Fruit fly (Drosophila melanogaster) whole organism, embryonic: ENCODE results near the gene CG9302.

Experiments
- Bgb ChIP-seq: fragments of 200-800 bp; sonication (Bioruptor generic); IDR thresholded peaks from 2 replicates; pipeline ENCODE4 v1.3.6; 2022; ENCODE audit warnings: missing biosample characterization, missing genetic modification characterization; ENCODE audit not compliant: partially characterized antibody
- Bteb2 ChIP-seq: fragments of 200-800 bp; sonication (Bioruptor generic); optimal IDR thresholded peaks from 2 replicates; lab custom pipeline; 2016; ENCODE audit warnings: missing biosample characterization, missing genetic modification characterization
- CG12219 ChIP-seq: fragments of 200-800 bp; sonication (Bioruptor generic); optimal IDR thresholded peaks from 3 replicates; lab custom pipeline; 2018; ENCODE audit warnings: missing biosample characterization, mild to moderate bottlenecking, missing genetic modification characterization
- CG12769 ChIP-seq: fragments of 200-800 bp; sonication (Bioruptor generic); optimal IDR thresholded peaks from 2 replicates; lab custom pipeline; 2019; ENCODE audit warnings: missing biosample characterization, mild to moderate bottlenecking, missing genetic modification characterization, moderate library complexity
- CG12942 ChIP-seq: fragments of 200-800 bp; sonication (Bioruptor generic); optimal IDR thresholded peaks from 3 replicates; lab custom pipeline; 2016; ENCODE audit warnings: missing biosample characterization, missing genetic modification characterization
- CG13287 ChIP-seq: fragments of 200-800 bp; sonication (Bioruptor generic); IDR thresholded peaks from 2 replicates; pipeline ENCODE4 v1.3.6; 2022; ENCODE audit warnings: missing biosample characterization, missing genetic modification characterization; ENCODE audit not compliant: partially characterized antibody
- CG13624 ChIP-seq: fragments of 200-800 bp; sonication (Bioruptor generic); optimal IDR thresholded peaks from 2 replicates; lab custom pipeline; 2016; ENCODE audit warnings: missing biosample characterization, missing genetic modification characterization
- CG17829 ChIP-seq: fragments of 200-800 bp; optimal IDR thresholded peaks from 2 replicates; lab custom pipeline; 2019; ENCODE audit warnings: missing biosample characterization, mild to moderate bottlenecking, missing genetic modification characterization, moderate library complexity
- CG18011 ChIP-seq: fragments of 200-800 bp; sonication (Bioruptor generic); optimal IDR thresholded peaks from 2 replicates; lab custom pipeline; 2017; ENCODE audit warnings: missing biosample characterization, missing genetic modification characterization, mild to moderate bottlenecking, moderate library complexity, missing genotype
- CG18599 ChIP-seq: fragments of 200-800 bp; sonication (Bioruptor generic); optimal IDR thresholded peaks from 3 replicates; lab custom pipeline; 2017; ENCODE audit warnings: missing biosample characterization, missing genetic modification characterization, mild to moderate bottlenecking, moderate library complexity, missing genetic modification reagents
- CG2199 ChIP-seq: fragments of 200-800 bp; sonication (Bioruptor generic); IDR thresholded peaks from 3 replicates; pipeline ENCODE4 v1.3.6; 2022; ENCODE audit warnings: missing biosample characterization, missing genetic modification characterization
- CG30403 ChIP-seq: fragments of 200-800 bp; sonication (Bioruptor generic); optimal IDR thresholded peaks from 3 replicates; lab custom pipeline; 2016; ENCODE audit warnings: missing biosample characterization, missing genetic modification characterization
- CG33213 ChIP-seq: fragments of 200-800 bp; sonication (Bioruptor generic); optimal IDR thresholded peaks from 3 replicates; lab custom pipeline; 2016; ENCODE audit warnings: missing biosample characterization, missing genetic modification characterization
- CG34224 ChIP-seq: fragments of 200-800 bp; sonication (Bioruptor generic); IDR thresholded peaks from 3 replicates; pipeline ENCODE4 v1.3.6; 2022; ENCODE audit warnings: missing biosample characterization, missing genetic modification characterization; ENCODE audit not compliant: partially characterized antibody
- CG3847 ChIP-seq: fragments of 200-800 bp; sonication (Bioruptor generic); IDR thresholded peaks from 2 replicates; pipeline ENCODE4 v1.3.6; 2022; ENCODE audit warnings: missing biosample characterization, missing genetic modification characterization
- CG4617 ChIP-seq: fragments of 200-800 bp; sonication (Bioruptor generic); optimal IDR thresholded peaks from 3 replicates; lab custom pipeline; 2016; ENCODE audit warnings: missing biosample characterization, missing genetic modification characterization, borderline replicate concordance
- CG6765 ChIP-seq: fragments of 200-800 bp; sonication (Bioruptor generic); optimal IDR thresholded peaks from 3 replicates; lab custom pipeline; 2017; ENCODE audit warnings: missing biosample characterization, mild to moderate bottlenecking, missing genetic modification characterization
- CG7271 ChIP-seq: fragments of 200-800 bp; sonication (Bioruptor generic); optimal IDR thresholded peaks from 2 replicates; lab custom pipeline; 2018; ENCODE audit warnings: missing biosample characterization, mild to moderate bottlenecking, missing genetic modification characterization, moderate library complexity
- CG7745 ChIP-seq: fragments of 200-800 bp; sonication (Bioruptor generic); optimal IDR thresholded peaks from 2 replicates; lab custom pipeline; 2018; ENCODE audit warnings: missing biosample characterization, mild to moderate bottlenecking, missing genetic modification characterization, moderate library complexity
- CG7786 ChIP-seq: fragments of 200-800 bp; sonication (Bioruptor generic); optimal IDR thresholded peaks from 2 replicates; lab custom pipeline; 2016; ENCODE audit warnings: missing biosample characterization, missing genetic modification characterization
- CG8290 ChIP-seq, 3 experiments: fragments of 200-800 bp; sonication (Bioruptor generic); optimal IDR thresholded peaks; 2 replicates each; lab custom pipeline; 2016 to 2019; ENCODE audit warnings: missing biosample characterization in 3 of 3, missing genetic modification characterization in 3 of 3, mild to moderate bottlenecking in 2 of 3, moderate library complexity in 1 of 3
- Camta ChIP-seq: fragments of 200-800 bp; sonication (Bioruptor generic); optimal IDR thresholded peaks from 2 replicates; lab custom pipeline; 2016; ENCODE audit warnings: missing biosample characterization, missing genetic modification characterization
- Eip74EF ChIP-seq, 2 experiments: fragments of 200-800 bp in 1 of 2; fragments of >200 bp in 1 of 2; sonication (Bioruptor generic) in 1 of 2; optimal IDR thresholded peaks; 2 replicates each; lab custom pipeline; 2017 to 2019; ENCODE audit warnings: missing biosample characterization in 2 of 2, missing genetic modification characterization in 2 of 2, mild to moderate bottlenecking in 1 of 2, moderate library complexity in 1 of 2
- Oaz ChIP-seq: fragments of 200-800 bp; sonication (Bioruptor generic); IDR thresholded peaks from 2 replicates; pipeline ENCODE4 v1.3.6; 2022; ENCODE audit warnings: missing biosample characterization, missing genetic modification characterization
- Sox100B ChIP-seq: fragments of 200-800 bp; sonication (Bioruptor generic); optimal IDR thresholded peaks from 3 replicates; lab custom pipeline; 2018; ENCODE audit warnings: missing biosample characterization, mild to moderate bottlenecking, missing genetic modification characterization
- Sox102F ChIP-seq: fragments of 200-800 bp; sonication (Bioruptor generic); optimal IDR thresholded peaks from 2 replicates; lab custom pipeline; 2018; ENCODE audit warnings: missing biosample characterization, mild to moderate bottlenecking, missing genetic modification characterization, moderate library complexity
- Tbp ChIP-seq: fragments of >200 bp; optimal IDR thresholded peaks from 2 replicates; lab custom pipeline; 2018; ENCODE audit warnings: missing biosample characterization, missing genetic modification characterization
- Vsx1 ChIP-seq: fragments of 200-800 bp; sonication (Bioruptor generic); optimal IDR thresholded peaks from 2 replicates; lab custom pipeline; 2017; ENCODE audit warnings: missing biosample characterization, mild to moderate bottlenecking, missing genetic modification characterization, missing genetic modification reagents
- YL-1 ChIP-seq: fragments of 200-800 bp; sonication (Bioruptor generic); optimal IDR thresholded peaks from 3 replicates; lab custom pipeline; 2017; ENCODE audit warnings: missing biosample characterization, mild to moderate bottlenecking, missing genetic modification characterization
- br ChIP-seq: fragments of >200 bp; optimal IDR thresholded peaks from 2 replicates; lab custom pipeline; 2017
- crol ChIP-seq: fragments of 200-800 bp; sonication (Bioruptor generic); IDR thresholded peaks from 2 replicates; pipeline ENCODE4 v1.3.6; 2022; ENCODE audit warnings: missing biosample characterization, missing genetic modification characterization
- gcm ChIP-seq: fragments of 200-800 bp; sonication (Bioruptor generic); optimal IDR thresholded peaks from 2 replicates; lab custom pipeline; 2019; ENCODE audit warnings: missing biosample characterization, mild to moderate bottlenecking, missing genetic modification characterization, moderate library complexity
- gfzf ChIP-seq: fragments of 200-800 bp; sonication (Bioruptor generic); optimal IDR thresholded peaks from 2 replicates; lab custom pipeline; 2016; ENCODE audit warnings: missing biosample characterization, mild to moderate bottlenecking, missing genetic modification characterization, moderate library complexity
- gro ChIP-seq: fragments of 200-800 bp; sonication (Bioruptor generic); optimal IDR thresholded peaks from 2 replicates; lab custom pipeline; 2016; ENCODE audit warnings: missing biosample characterization, missing genetic modification characterization
- h ChIP-seq: fragments of >200 bp; optimal IDR thresholded peaks from 2 replicates; lab custom pipeline; 2017
- inv ChIP-seq: fragments of 200-800 bp; sonication (Bioruptor generic); IDR thresholded peaks from 2 replicates; pipeline ENCODE4 v1.3.6; 2022; ENCODE audit warnings: missing biosample characterization, missing genetic modification characterization; ENCODE audit not compliant: partially characterized antibody
- kay ChIP-seq: fragments of 200-800 bp; sonication (Bioruptor generic); optimal IDR thresholded peaks from 2 replicates; lab custom pipeline; 2016; ENCODE audit warnings: missing biosample characterization, missing genetic modification characterization
- lilli ChIP-seq: fragments of 200-800 bp; sonication (Bioruptor generic); optimal IDR thresholded peaks from 3 replicates; lab custom pipeline; 2016; ENCODE audit warnings: missing biosample characterization, missing genetic modification characterization
- mirr ChIP-seq: fragments of 200-800 bp; sonication (Bioruptor generic); optimal IDR thresholded peaks from 3 replicates; lab custom pipeline; 2018; ENCODE audit warnings: missing biosample characterization, mild to moderate bottlenecking, missing genetic modification characterization
- onecut ChIP-seq: fragments of 200-800 bp; sonication (Bioruptor generic); IDR thresholded peaks from 2 replicates; pipeline ENCODE4 v1.3.6; 2022; ENCODE audit warnings: missing biosample characterization, missing genetic modification characterization
- row ChIP-seq: fragments of 200-800 bp; sonication (Bioruptor generic); IDR thresholded peaks from 3 replicates; pipeline ENCODE4 v1.3.6; 2022; ENCODE audit warnings: missing biosample characterization, missing genetic modification characterization
- run ChIP-seq: fragments of 200-800 bp; sonication (Bioruptor generic); optimal IDR thresholded peaks from 3 replicates; lab custom pipeline; 2018; ENCODE audit warnings: missing biosample characterization, mild to moderate bottlenecking, missing genetic modification characterization
- sd ChIP-seq: fragments of 200-800 bp; sonication (Bioruptor generic); optimal IDR thresholded peaks from 3 replicates; lab custom pipeline; 2018; ENCODE audit warnings: missing biosample characterization, mild to moderate bottlenecking, missing genetic modification characterization, moderate library complexity
- sisA ChIP-seq: fragments of 200-800 bp; sonication (Bioruptor generic); IDR thresholded peaks from 2 replicates; pipeline ENCODE4 v1.3.6; 2022; ENCODE audit warnings: missing biosample characterization, missing genetic modification characterization
- slp2 ChIP-seq: fragments of 200-800 bp; sonication (Bioruptor generic); optimal IDR thresholded peaks from 2 replicates; lab custom pipeline; 2016; ENCODE audit warnings: missing biosample characterization, missing genetic modification characterization
- stwl ChIP-seq: fragments of 200-800 bp; sonication (Bioruptor generic); optimal IDR thresholded peaks from 3 replicates; lab custom pipeline; 2018; ENCODE audit warnings: missing biosample characterization, mild to moderate bottlenecking, missing genetic modification characterization, moderate library complexity
- tap ChIP-seq: fragments of 200-800 bp; optimal IDR thresholded peaks from 3 replicates; lab custom pipeline; 2019; ENCODE audit warnings: missing biosample characterization, mild to moderate bottlenecking, missing genetic modification characterization, moderate library complexity
- unpg ChIP-seq: fragments of 200-800 bp; sonication (Bioruptor generic); optimal IDR thresholded peaks from 3 replicates; lab custom pipeline; 2018; ENCODE audit warnings: missing biosample characterization, mild to moderate bottlenecking, missing genetic modification characterization, moderate library complexity

Gene CG9302

dm6 chr2L:13373435-13374242, 4.7 kb downstream of the CG9302 start, which contains the start of the genes Bdp1 and CG6565 (continued):
- TF ChIP-seq CG3847 (GFP tag; lab: Robert Waterston, UW) (peak; percentile 98), CG34224 (GFP tag; lab: Robert Waterston, UW) (no peak), CG33213 (peak; percentile 98), kay (GFP tag; lab: Kevin White, UChicago) (peak; percentile 95), CG17829 (tag; lab: Kevin White, UChicago) (peak; percentile 91), stwl (tag; lab: Kevin White, UChicago) (peak; percentile 86), crol (GFP tag; lab: Robert Waterston, UW) (peak; percentile 94), row (peak; percentile 98), CG18599 (GFP tag; lab: Kevin White, UChicago) (peak; percentile 95), unpg (GFP tag; lab: Kevin White, UChicago) (peak; percentile 94), CG13624 (GFP tag; lab: Kevin White, UChicago) (peak; percentile 99), inv (GFP tag; lab: Robert Waterston, UW) (0 out of 2 replicates have a peak, but pooled peaks have one; percentile 42), Tbp (GFP tag; lab: Kevin White, UChicago) (no peak), CG12769 (no peak), Vsx1 (GFP tag; lab: Kevin White, UChicago) (peak; percentile 87), YL-1 (GFP tag; lab: Kevin White, UChicago) (peak; percentile 94), CG7271 (tag; lab: Kevin White, UChicago) (peak; percentile 75), CG12219 (GFP tag; lab: Kevin White, UChicago) (peak; percentile 82), Eip74EF (GFP tag; optimal IDR thresholded peaks at IDR 0.05; lab: Kevin White, UChicago) (peak in 1 of 2 experiments; percentile 88), CG30403 (GFP tag; lab: Kevin White, UChicago) (peak; percentile 99), CG8290 (GFP tag; optimal IDR thresholded peaks at IDR 0.05; lab: Kevin White, UChicago) (peak; percentile 100), CG8290 (tag; optimal IDR thresholded peaks at IDR 0.05; lab: Kevin White, UChicago) (peak; percentile 87 to 99), gcm (GFP tag; lab: Kevin White, UChicago) (peak; percentile 90), CG2199 (GFP tag; lab: Robert Waterston, UW) (peak; percentile 73; the same call in 1 of the 3 replicates), Bgb (GFP tag; lab: Robert Waterston, UW) (0 out of 2 replicates have a peak, but pooled peaks have one; percentile 19), Oaz (GFP tag; lab: Robert Waterston, UW) (peak; percentile 86), CG13287 (GFP tag; lab: Robert Waterston, UW) (peak; percentile 44; the same call in 1 of the 2 replicates), CG4617 (peak; percentile 98), tap (tag; lab: Kevin White, UChicago) (peak; percentile 75), gfzf (peak; percentile 33), onecut (peak; percentile 78), CG7786 (GFP tag; lab: Kevin White, UChicago) (peak; percentile 99), CG12942 (GFP tag; lab: Kevin White, UChicago) (peak; percentile 98), sisA (GFP tag; lab: Robert Waterston, UW) (peak; percentile 97), slp2 (GFP tag; lab: Kevin White, UChicago) (peak; percentile 99), br (lab: Kevin White, UChicago) (no peak), lilli (GFP tag; lab: Kevin White, UChicago) (peak; percentile 99), CG18011 (peak; percentile 89), run (tag; lab: Kevin White, UChicago) (peak; percentile 82), CG6765 (GFP tag; lab: Kevin White, UChicago) (peak; percentile 85), sd (tag; lab: Kevin White, UChicago) (peak; percentile 90), Camta (GFP tag; lab: Kevin White, UChicago) (peak; percentile 99), Sox102F (GFP tag; lab: Kevin White, UChicago) (peak; percentile 98), gro (peak; percentile 97), Bteb2 (GFP tag; lab: Kevin White, UChicago) (peak; percentile 98), mirr (GFP tag; lab: Kevin White, UChicago) (peak; percentile 70), CG7745 (tag; lab: Kevin White, UChicago) (no peak), h (lab: Kevin White, UChicago) (no peak), Sox100B (GFP tag; lab: Kevin White, UChicago) (peak; percentile 98)
